Worm (Caenorhabditis elegans): ENCODE measurements around the gene chts-1.

chts-1 gene

DNA sequence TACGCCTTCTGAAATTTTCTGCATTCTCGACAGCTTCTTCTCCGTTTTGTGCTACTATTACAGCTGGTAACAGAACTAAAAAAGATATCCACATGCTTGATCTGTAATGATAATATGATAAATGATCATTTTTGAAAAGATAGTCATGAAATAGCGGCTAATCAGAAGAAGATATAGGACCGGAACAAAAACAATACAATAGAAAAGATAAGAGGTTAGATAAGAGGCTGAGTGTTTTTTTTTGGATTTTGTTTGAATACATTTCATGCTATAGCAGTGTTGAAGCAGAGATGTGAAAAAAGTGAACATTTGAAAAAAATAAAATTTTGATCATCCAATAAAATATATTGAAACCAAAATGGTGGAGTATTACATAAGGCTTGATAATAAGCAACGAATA lies 34.9 kb upstream of the chts-1 start, which contains the start of gene F46C8.8:
Gene F46C8.8, minus strand, starts transcription at position 101 of the 400 bp plus-strand sequence.
- TF ChIP-seq tbx-37 (GFP tag; conservative IDR thresholded peaks at IDR 0.05): no peak

DNA sequence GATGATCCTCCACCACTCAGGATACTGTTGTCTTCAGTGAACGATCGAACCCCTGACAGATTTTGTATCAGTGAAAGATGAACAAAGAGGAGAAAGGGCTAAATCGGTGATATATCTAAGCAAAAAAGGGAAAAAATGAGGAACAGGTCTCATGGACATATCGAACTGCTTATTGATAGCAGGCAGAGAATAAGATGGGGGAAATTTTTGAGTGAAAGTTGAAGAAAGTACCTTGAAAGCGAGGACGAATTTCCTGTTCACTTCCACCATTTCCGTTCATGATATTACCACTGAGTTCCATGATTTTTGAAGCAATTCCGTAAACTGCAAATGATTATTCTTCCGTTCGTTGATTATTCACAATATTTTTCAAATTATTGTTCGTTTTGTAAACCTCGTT lies 33.9 kb upstream of the chts-1 start:
- TF ChIP-seq hmbx-1 (tag; optimal IDR thresholded peaks at IDR 0.05): no peak

DNA sequence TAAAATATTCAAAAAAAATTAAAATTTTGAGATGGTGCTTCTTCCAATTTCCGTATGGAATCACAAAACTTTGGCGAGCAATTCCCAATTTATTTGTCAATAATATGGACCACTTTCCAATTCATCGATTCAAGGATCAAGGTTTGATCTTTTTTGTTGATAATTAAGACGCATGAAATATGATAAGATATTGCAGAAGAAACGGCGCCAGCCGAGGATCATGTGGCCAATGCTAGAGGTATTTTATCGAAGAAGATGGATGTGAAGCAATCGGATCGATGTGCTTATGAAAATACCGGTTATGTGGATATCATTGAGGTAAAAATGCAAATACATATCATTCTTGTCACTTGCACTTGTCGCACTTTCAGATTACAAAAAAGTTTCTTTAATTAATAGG lies 31.0 kb upstream of the chts-1 start:
- TF ChIP-seq scrt-1 (GFP tag; IDR thresholded peaks at IDR 0.05) (no peak), hmg-4 (GFP tag; optimal IDR thresholded peaks at IDR 0.05) (no peak), hmbx-1 (tag; optimal IDR thresholded peaks at IDR 0.05) (no peak), hnd-1 (tag; optimal IDR thresholded peaks at IDR 0.05) (no peak), pes-1 (GFP tag; IDR thresholded peaks at IDR 0.05) (no peak), sea-1 (GFP tag; conservative IDR thresholded peaks at IDR 0.05) (no peak), B0310.2 (tag; optimal IDR thresholded peaks at IDR 0.05) (no peak), aly-1 (tag; optimal IDR thresholded peaks at IDR 0.05) (no peak)

DNA sequence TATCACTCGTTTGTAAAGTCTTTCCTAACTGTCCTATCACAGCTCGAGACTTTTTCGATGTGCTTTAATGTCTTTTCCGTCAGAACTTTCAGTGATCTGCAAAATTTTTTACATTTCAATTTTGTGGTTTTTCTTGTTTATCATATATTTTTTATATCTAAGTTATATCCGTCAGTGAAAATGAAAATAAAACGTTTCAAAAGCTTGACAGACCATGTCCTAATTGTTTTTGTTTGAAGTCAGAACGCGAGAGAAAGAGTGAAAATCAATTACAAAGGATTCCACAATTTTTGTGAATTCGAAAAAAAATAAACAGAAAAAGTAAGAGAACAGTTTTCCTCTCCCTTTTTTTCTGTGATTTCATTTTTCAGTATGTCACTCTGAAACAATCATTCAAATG lies 28.7 kb upstream of the chts-1 start, which contains the start of gene F46C8.1:
Gene F46C8.1, plus strand, starts transcription at position 301 of the 400 bp plus-strand sequence.
- TF ChIP-seq scrt-1 (GFP tag; IDR thresholded peaks at IDR 0.05) (no peak), tbx-11 (GFP tag; IDR thresholded peaks at IDR 0.05) (no peak), tbx-37 (GFP tag; conservative IDR thresholded peaks at IDR 0.05) (no peak)

DNA sequence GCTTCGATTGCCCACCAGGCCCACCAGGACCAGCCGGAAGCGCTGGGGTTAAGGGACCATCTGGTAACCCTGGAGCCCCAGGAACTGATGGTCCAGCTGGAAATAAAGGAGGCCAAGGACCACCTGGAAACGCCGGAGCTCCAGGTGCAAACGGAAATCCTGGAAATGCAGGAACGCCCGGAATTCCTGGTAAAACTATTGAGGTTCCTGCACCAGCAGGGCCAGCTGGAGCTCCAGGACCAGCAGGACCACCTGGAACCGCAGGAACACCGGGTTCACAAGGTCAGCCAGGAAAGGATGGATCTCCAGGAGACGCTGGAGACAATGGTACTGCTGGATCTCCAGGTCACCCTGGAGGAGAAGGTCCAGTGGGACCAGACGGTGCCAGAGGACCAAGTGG lies 28.2 kb upstream of the chts-1 start:
- TF ChIP-seq sea-1 (GFP tag; conservative IDR thresholded peaks at IDR 0.05): no peak
- TF ChIP-seq pes-1 (GFP tag; IDR thresholded peaks at IDR 0.05): no peak
- TF ChIP-seq ama-1 (optimal IDR thresholded peaks at IDR 0.05): no peak
- no peak for TF ChIP-seq B0310.2 (tag; optimal IDR thresholded peaks at IDR 0.05)
- TF ChIP-seq hmbx-1 (tag; optimal IDR thresholded peaks at IDR 0.05): no peak
- TF ChIP-seq hmg-4 (GFP tag; optimal IDR thresholded peaks at IDR 0.05): no peak
- TF ChIP-seq aly-1 (tag; optimal IDR thresholded peaks at IDR 0.05): no peak

DNA sequence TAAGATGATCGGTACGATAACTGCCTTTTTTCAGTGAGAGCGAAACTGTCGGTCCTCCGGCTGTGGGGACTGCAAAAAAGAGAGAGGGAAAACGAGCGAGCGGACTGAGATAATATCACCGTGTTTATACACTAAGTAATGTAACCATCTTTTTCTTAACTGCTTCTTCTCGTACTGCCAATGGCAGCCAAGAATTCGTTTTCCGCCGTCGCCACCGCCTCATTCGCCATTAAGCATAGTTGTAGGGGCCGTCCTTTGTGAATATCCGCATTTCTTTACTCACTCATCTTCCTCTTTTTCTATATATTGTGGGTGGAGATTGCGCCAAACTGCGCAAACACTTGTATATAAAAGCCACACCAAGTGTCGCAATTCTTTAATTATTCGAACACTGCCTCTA lies 27.0 kb upstream of the chts-1 start, which contains the start of gene col-174:
Gene col-174, plus strand, starts transcription at position 301 of the 400 bp plus-strand sequence.
- TF ChIP-seq ama-1 (optimal IDR thresholded peaks at IDR 0.05) (no peak), ceh-36 (tag; optimal IDR thresholded peaks at IDR 0.05) (no peak), B0310.2 (tag; optimal IDR thresholded peaks at IDR 0.05) (no peak), F13C5.2 (tag; optimal IDR thresholded peaks at IDR 0.05) (no peak), hmbx-1 (tag; optimal IDR thresholded peaks at IDR 0.05) (no peak), tra-4 (tag; optimal IDR thresholded peaks at IDR 0.05) (no peak), hnd-1 (tag; optimal IDR thresholded peaks at IDR 0.05) (no peak), flt-1 (GFP tag; IDR thresholded peaks at IDR 0.05) (no peak), scrt-1 (GFP tag; IDR thresholded peaks at IDR 0.05) (no peak), ceh-13 (GFP tag; optimal IDR thresholded peaks at IDR 0.05) (no peak), tbx-37 (GFP tag; conservative IDR thresholded peaks at IDR 0.05) (no peak), hmg-4 (GFP tag; optimal IDR thresholded peaks at IDR 0.05) (no peak), tbx-11 (GFP tag; IDR thresholded peaks at IDR 0.05) (no peak), ets-7 (tag; optimal IDR thresholded peaks at IDR 0.05) (no peak)

DNA sequence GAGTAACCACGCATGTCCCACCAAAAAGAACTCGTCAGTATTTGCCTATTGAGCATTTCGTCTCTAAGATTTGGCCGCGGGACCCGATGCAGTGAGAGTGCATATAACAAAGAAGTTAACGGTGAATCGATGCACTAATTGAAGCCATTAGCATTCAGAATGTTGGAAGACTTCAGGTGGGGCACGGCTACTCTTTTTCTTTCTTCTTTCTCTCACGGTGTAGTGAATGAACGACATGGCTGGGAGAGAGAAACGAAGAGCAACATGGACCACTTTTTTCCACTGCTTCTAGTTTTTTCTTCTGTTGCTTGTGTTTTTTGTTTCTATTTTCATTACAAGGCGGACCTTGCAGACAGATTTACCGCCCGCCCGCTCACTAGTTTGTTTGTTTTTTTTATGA lies 21.6 kb upstream of the chts-1 start:
- TF ChIP-seq hmbx-1 (tag; optimal IDR thresholded peaks at IDR 0.05) (no peak), hnd-1 (tag; optimal IDR thresholded peaks at IDR 0.05) (no peak), F13C5.2 (tag; optimal IDR thresholded peaks at IDR 0.05) (no peak), pes-1 (GFP tag; IDR thresholded peaks at IDR 0.05) (no peak), ets-7 (tag; optimal IDR thresholded peaks at IDR 0.05) (no peak), scrt-1 (GFP tag; IDR thresholded peaks at IDR 0.05) (no peak), B0310.2 (tag; optimal IDR thresholded peaks at IDR 0.05) (no peak), aly-1 (tag; optimal IDR thresholded peaks at IDR 0.05) (no peak), tra-4 (tag; optimal IDR thresholded peaks at IDR 0.05) (no peak)

DNA sequence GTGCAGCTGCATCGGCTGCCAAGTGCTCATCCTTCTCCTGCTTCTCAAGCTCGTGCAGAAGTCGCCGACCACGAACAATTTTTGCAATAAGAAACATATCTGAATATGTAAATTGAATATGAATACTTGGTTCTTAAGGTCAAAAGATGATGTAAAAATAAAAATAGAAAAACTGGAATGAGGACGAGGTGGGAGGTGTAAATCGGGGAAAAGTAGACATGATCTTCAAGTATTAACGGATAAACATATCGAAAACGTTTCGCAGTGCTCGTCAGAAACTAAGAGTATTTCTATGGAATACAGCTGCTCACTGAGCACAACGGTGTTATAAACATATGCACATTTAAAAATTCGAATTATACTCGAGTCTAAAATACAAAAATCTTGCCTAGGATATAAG lies 20.6 kb upstream of the chts-1 start, which contains the start of gene glb-16:
Gene glb-16, minus strand, starts transcription at position 101 of the 400 bp plus-strand sequence.
- TF ChIP-seq ets-7 (tag; optimal IDR thresholded peaks at IDR 0.05): no peak
- TF ChIP-seq ceh-36 (tag; optimal IDR thresholded peaks at IDR 0.05): no peak
- TF ChIP-seq sea-1 (GFP tag; conservative IDR thresholded peaks at IDR 0.05): no peak
- TF ChIP-seq B0310.2 (tag; optimal IDR thresholded peaks at IDR 0.05): no peak
- no peak for TF ChIP-seq hmg-4 (GFP tag; optimal IDR thresholded peaks at IDR 0.05)
- TF ChIP-seq flt-1 (GFP tag; IDR thresholded peaks at IDR 0.05): no peak
- no peak for TF ChIP-seq tbx-37 (GFP tag; conservative IDR thresholded peaks at IDR 0.05)

DNA sequence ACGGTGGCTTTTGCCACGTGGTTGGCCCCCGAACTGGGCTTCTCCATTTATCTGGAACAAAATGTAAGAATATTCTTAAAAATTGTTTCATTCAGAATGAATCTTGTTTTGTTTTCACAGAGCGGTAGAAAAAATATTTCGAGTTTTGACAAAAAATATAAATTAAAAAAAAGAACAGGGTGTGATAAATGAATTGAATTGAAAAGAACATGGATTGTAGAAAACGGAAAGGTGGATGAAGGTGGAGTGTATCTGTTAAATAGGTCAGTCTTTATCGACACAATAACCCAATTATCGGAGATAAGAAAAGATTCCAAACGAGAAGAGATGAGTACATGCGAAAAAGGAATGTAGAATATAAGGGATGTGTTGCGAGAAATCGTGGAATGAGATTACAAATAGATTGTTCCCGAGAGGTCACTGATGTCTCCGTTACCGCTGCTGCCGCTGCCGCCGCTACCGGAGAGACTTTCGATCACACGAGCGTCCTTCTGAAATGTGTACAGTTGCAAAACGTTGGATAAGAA lies 18.3 kb upstream of the chts-1 start, which contains the start of gene dpy-7:
Gene dpy-7, minus strand, starts transcription at position 51 of the 527 bp plus-strand sequence.
- TF ChIP-seq pes-1 (GFP tag; IDR thresholded peaks at IDR 0.05) (no peak), ceh-36 (tag; optimal IDR thresholded peaks at IDR 0.05) (no peak), B0310.2 (tag; optimal IDR thresholded peaks at IDR 0.05) (no peak), sea-1 (GFP tag; conservative IDR thresholded peaks at IDR 0.05) (no peak), scrt-1 (GFP tag; IDR thresholded peaks at IDR 0.05) (no peak), hmbx-1 (tag; optimal IDR thresholded peaks at IDR 0.05) (no peak), tbx-11 (GFP tag; IDR thresholded peaks at IDR 0.05) (no peak), ama-1 (optimal IDR thresholded peaks at IDR 0.05) (no peak), F13C5.2 (tag; optimal IDR thresholded peaks at IDR 0.05) (no peak), tra-4 (tag; optimal IDR thresholded peaks at IDR 0.05) (no peak), ets-7 (tag; optimal IDR thresholded peaks at IDR 0.05) (no peak), hnd-1 (tag; optimal IDR thresholded peaks at IDR 0.05) (no peak), tbx-37 (GFP tag; conservative IDR thresholded peaks at IDR 0.05) (no peak), hmg-4 (GFP tag; optimal IDR thresholded peaks at IDR 0.05) (no peak), flt-1 (GFP tag; IDR thresholded peaks at IDR 0.05) (no peak), aly-1 (tag; optimal IDR thresholded peaks at IDR 0.05) (no peak), ceh-13 (GFP tag; optimal IDR thresholded peaks at IDR 0.05) (no peak)
